Worm (Caenorhabditis elegans) whole organism, L4 larva: Measurements from ENCODE around the gene cyn-6.

Experiments
- D1046.2 ChIP-seq: fragments of 200-800 bp; sonication (Bioruptor generic); IDR thresholded peaks from 2 replicates; pipeline ENCODE4 v1.3.6; 2022; ENCODE audit warnings: missing genetic modification characterization, missing compliant biosample characterization
- F37D6.2 ChIP-seq: sonication (generic microtip); optimal IDR thresholded peaks from 2 replicates; lab custom pipeline; 2016; ENCODE audit warnings: mild to moderate bottlenecking, missing genetic modification characterization, missing compliant biosample characterization
- F44E2.7 ChIP-seq: fragments of 200-800 bp; sonication (Bioruptor generic); IDR thresholded peaks from 2 replicates; pipeline ENCODE4 v2.1.2; 2022; ENCODE audit warnings: missing genetic modification characterization, missing compliant biosample characterization
- T26A8.4 ChIP-seq: fragments of 200-800 bp; sonication (Bioruptor generic); IDR thresholded peaks from 2 replicates; pipeline ENCODE4 v1.3.6; 2022; ENCODE audit warnings: missing genetic modification characterization, missing compliant biosample characterization
- Y105C5A.15 ChIP-seq: fragments of 200-800 bp; sonication (Bioruptor generic); IDR thresholded peaks from 2 replicates; pipeline ENCODE4 v1.3.6; 2022; ENCODE audit warnings: missing genetic modification characterization, missing compliant biosample characterization
- Y75B8A.6 ChIP-seq: fragments of 200-800 bp; sonication (Bioruptor generic); IDR thresholded peaks from 2 replicates; pipeline ENCODE4 v1.3.6; 2022; ENCODE audit warnings: missing genetic modification reagents, missing genetic modification characterization, missing compliant biosample characterization
- ZK337.2 ChIP-seq: fragments of 200-800 bp; sonication (Bioruptor generic); IDR thresholded peaks from 2 replicates; pipeline ENCODE4 v1.3.6; 2022; ENCODE audit warnings: missing genetic modification reagents, missing genetic modification characterization, missing compliant biosample characterization
- ZK546.5 ChIP-seq, 2 experiments: sonication (generic microtip); optimal IDR thresholded peaks; 2 replicates each; lab custom pipeline; 2017; ENCODE audit warnings: missing biosample characterization in 2 of 2, missing genetic modification characterization in 2 of 2
- aha-1 ChIP-seq: fragments of 150-350 bp; peaks from one replicate; lab custom pipeline; 2014; ENCODE audit warnings: missing biosample characterization, missing genetic modification characterization
- ceh-44 ChIP-seq: fragments of 200-800 bp; sonication (Bioruptor generic); IDR thresholded peaks from 2 replicates; pipeline ENCODE4 v1.3.6; 2022; ENCODE audit warnings: missing genetic modification reagents, missing genetic modification characterization, missing compliant biosample characterization
- ceh-82 ChIP-seq: sonication (generic microtip); optimal IDR thresholded peaks from 2 replicates; lab custom pipeline; 2017; ENCODE audit warnings: missing biosample characterization, missing genetic modification characterization
- daf-19 ChIP-seq: fragments of 200-800 bp; sonication (Bioruptor generic); conservative IDR thresholded peaks from 2 replicates; pipeline ENCODE4 v1.3.6; 2022; ENCODE audit warnings: missing genetic modification characterization, missing compliant biosample characterization
- daf-8 ChIP-seq: fragments of 200-800 bp; sonication (Bioruptor generic); IDR thresholded peaks from 2 replicates; pipeline ENCODE4 v1.3.6; 2022; ENCODE audit warnings: missing genetic modification characterization, missing compliant biosample characterization
- dmd-8 ChIP-seq: fragments of 200-800 bp; sonication (Bioruptor generic); IDR thresholded peaks from 2 replicates; pipeline ENCODE4 v1.3.6; 2022; ENCODE audit warnings: missing genetic modification characterization, missing compliant biosample characterization
- dpl-1 ChIP-seq: fragments of 150-350 bp; optimal IDR thresholded peaks from 2 replicates; lab custom pipeline; 2014; ENCODE audit warnings: missing biosample characterization, missing genetic modification reagents, missing genetic modification characterization
- duxl-1 ChIP-seq: sonication (generic microtip); optimal IDR thresholded peaks from 2 replicates; lab custom pipeline; 2016; ENCODE audit warnings: mild to moderate bottlenecking, missing genetic modification characterization, moderate library complexity, missing compliant biosample characterization; ENCODE audit not compliant: poor library complexity
- dve-1 ChIP-seq: sonication (generic microtip); optimal IDR thresholded peaks from 2 replicates; lab custom pipeline; 2017; ENCODE audit warnings: antibody characterized with exemption, mild to moderate bottlenecking, missing genetic modification characterization, missing compliant biosample characterization; ENCODE audit not compliant: insufficient read depth
- egl-27 ChIP-seq: sonication (generic microtip); optimal IDR thresholded peaks from 3 replicates; lab custom pipeline; 2017; ENCODE audit warnings: missing biosample characterization, missing genetic modification reagents, missing genetic modification characterization
- egl-43 ChIP-seq: fragments of 200-800 bp; sonication (Bioruptor generic); IDR thresholded peaks from 2 replicates; pipeline ENCODE4 v1.3.6; 2022; ENCODE audit warnings: missing genetic modification reagents, missing genetic modification characterization, missing compliant biosample characterization
- fos-1 ChIP-seq: fragments of 150-350 bp; optimal IDR thresholded peaks from 2 replicates; lab custom pipeline; 2014; ENCODE audit warnings: missing biosample characterization, missing genetic modification characterization
- hlh-11 ChIP-seq: fragments of 200-800 bp; sonication (Bioruptor generic); optimal IDR thresholded peaks from 2 replicates; lab custom pipeline; 2018; ENCODE audit warnings: mild to moderate bottlenecking, missing genetic modification characterization, missing compliant biosample characterization
- hlh-30 ChIP-seq: sonication (generic microtip); optimal IDR thresholded peaks from 2 replicates; lab custom pipeline; 2017; ENCODE audit warnings: antibody characterized with exemption, mild to moderate bottlenecking, missing genetic modification characterization, missing compliant biosample characterization; ENCODE audit not compliant: insufficient read depth
- jun-1 ChIP-seq: fragments of 150-350 bp; optimal IDR thresholded peaks from 2 replicates; lab custom pipeline; 2014; ENCODE audit warnings: missing biosample characterization, missing genetic modification reagents, missing genetic modification characterization
- lim-7 ChIP-seq: fragments of 200-800 bp; sonication (Bioruptor generic); IDR thresholded peaks from 2 replicates; pipeline ENCODE4 v1.3.6; 2022; ENCODE audit warnings: missing genetic modification characterization, missing compliant biosample characterization
- lin-29 ChIP-seq: fragments of 200-800 bp; sonication (Bioruptor generic); IDR thresholded peaks from 2 replicates; pipeline ENCODE4 v1.3.6; 2022; ENCODE audit warnings: missing genetic modification reagents, missing genetic modification characterization, missing compliant biosample characterization
- mdl-1 ChIP-seq, 2 experiments: fragments of 150-350 bp in 1 of 2; sonication (generic microtip) in 1 of 2; optimal IDR thresholded peaks; 2 replicates each; lab custom pipeline; 2014 to 2017; ENCODE audit warnings: missing biosample characterization in 2 of 2, missing genetic modification characterization in 2 of 2
- mxl-2 ChIP-seq: fragments of 200-800 bp; sonication (Bioruptor generic); conservative IDR thresholded peaks from 2 replicates; pipeline ENCODE4 v1.3.6; 2022; ENCODE audit warnings: missing genetic modification reagents, missing genetic modification characterization, missing compliant biosample characterization
- mxl-3 ChIP-seq: fragments of 200-800 bp; sonication (Bioruptor generic); optimal IDR thresholded peaks from 2 replicates; lab custom pipeline; 2018; ENCODE audit warnings: mild to moderate bottlenecking, missing genetic modification characterization, missing compliant biosample characterization
- nhr-111 ChIP-seq: fragments of 200-800 bp; sonication (Bioruptor generic); optimal IDR thresholded peaks from 2 replicates; lab custom pipeline; 2018; ENCODE audit warnings: mild to moderate bottlenecking, missing genetic modification characterization, missing compliant biosample characterization
- nhr-25 ChIP-seq: sonication (generic microtip); optimal IDR thresholded peaks from 2 replicates; lab custom pipeline; 2017; ENCODE audit warnings: missing genetic modification characterization, mild to moderate bottlenecking, missing compliant biosample characterization, antibody characterized with exemption, moderate library complexity, borderline replicate concordance; ENCODE audit not compliant: insufficient read depth
- nhr-28 ChIP-seq: fragments of 150-350 bp; optimal IDR thresholded peaks from 2 replicates; lab custom pipeline; 2014; ENCODE audit warnings: missing biosample characterization, missing genetic modification characterization
- pha-4 ChIP-seq, 2 experiments: fragments of 150-350 bp in 1 of 2; fragments of 200-800 bp in 1 of 2; sonication (Bioruptor generic) in 1 of 2; IDR thresholded peaks in 1 of 2; optimal IDR thresholded peaks in 1 of 2; 2 replicates each; pipeline versions ENCODE4 v1.3.6 to Lab custom; 2014 to 2022; ENCODE audit warnings: missing genetic modification characterization in 2 of 2, missing genetic modification reagents in 2 of 2, missing biosample characterization in 1 of 2, missing compliant biosample characterization in 1 of 2
- php-3 ChIP-seq: fragments of 200-800 bp; sonication (Bioruptor generic); IDR thresholded peaks from 2 replicates; pipeline ENCODE4 v1.3.6; 2022; ENCODE audit warnings: missing genetic modification reagents, missing genetic modification characterization, missing compliant biosample characterization
- rbr-2 ChIP-seq: sonication (generic microtip); optimal IDR thresholded peaks from 2 replicates; lab custom pipeline; 2016; ENCODE audit warnings: missing genotype, missing genetic modification characterization, missing compliant biosample characterization
- set-16 ChIP-seq: fragments of 200-800 bp; sonication (Bioruptor generic); IDR thresholded peaks from 2 replicates; pipeline ENCODE4 v1.3.6; 2022; ENCODE audit warnings: missing genetic modification reagents, missing genetic modification characterization, missing compliant biosample characterization
- snpc-1.2 ChIP-seq: fragments of 200-800 bp; sonication (Bioruptor generic); IDR thresholded peaks from 2 replicates; pipeline ENCODE4 v1.3.6; 2022; ENCODE audit warnings: missing genetic modification reagents, missing genetic modification characterization, missing compliant biosample characterization
- unc-62 ChIP-seq, 3 experiments: fragments of 150-350 bp in 1 of 3; sonication (generic microtip); optimal IDR thresholded peaks in 2 of 3; peaks in 1 of 3; 1 replicate in 1 of 3; 2 replicates in 2 of 3; lab custom pipeline; 2014 to 2017; ENCODE audit warnings: missing biosample characterization in 3 of 3, missing genetic modification characterization in 3 of 3, missing genetic modification reagents in 3 of 3, missing genotype in 1 of 3

The cyn-6 gene

DNA sequence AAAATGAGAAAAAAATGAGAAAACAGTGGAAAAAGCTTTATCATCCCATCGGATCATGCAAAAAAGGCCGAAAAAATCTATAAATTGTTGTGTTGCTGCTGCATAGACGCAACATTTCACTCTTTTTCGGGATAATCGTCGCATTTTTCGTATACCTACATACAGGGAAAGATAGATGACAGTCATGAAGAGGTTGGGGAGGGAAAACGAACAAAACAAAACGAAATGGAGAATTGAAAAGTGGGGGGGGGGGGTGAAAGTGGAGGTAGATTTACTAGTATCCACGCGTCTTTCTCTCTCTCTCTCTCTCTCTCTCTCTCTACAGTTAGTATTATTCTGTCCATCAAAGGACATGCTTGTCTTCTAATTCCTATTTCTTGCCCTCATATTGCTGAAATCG, 28.8 kb upstream of the cyn-6 start:
- TF ChIP-seq F44E2.7 = no peak
- TF ChIP-seq dpl-1 (GFP tag; lab: Kevin White, UChicago) = no peak
- TF ChIP-seq pha-4 (GFP tag; IDR thresholded peaks at IDR 0.05; lab: Robert Waterston, UW) = no peak
- no peak for TF ChIP-seq pha-4 (tag; optimal IDR thresholded peaks at IDR 0.05; lab: Kevin White, UChicago)
- no peak for TF ChIP-seq fos-1 (tag; lab: Kevin White, UChicago)
- TF ChIP-seq T26A8.4 = no peak

DNA sequence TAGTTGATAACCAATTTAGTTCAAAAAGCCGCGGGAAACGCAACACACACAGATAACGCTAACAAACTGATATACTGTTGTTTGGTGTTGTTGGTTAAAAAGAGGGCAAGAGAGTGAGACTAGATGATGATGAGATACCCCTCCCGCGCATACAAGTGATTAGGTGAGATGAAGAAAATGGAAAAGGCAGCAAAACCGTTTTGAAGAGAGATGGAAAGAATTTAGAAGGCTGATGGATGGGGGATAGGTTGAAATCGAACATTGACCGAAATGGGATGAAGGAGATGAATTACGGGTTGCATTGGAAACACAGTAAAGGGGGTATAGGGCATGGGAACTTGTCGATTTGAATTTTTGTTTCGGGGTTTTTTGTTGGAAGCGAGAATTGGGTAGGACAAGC, 24.4 kb upstream of the cyn-6 start:
- TF ChIP-seq mxl-3 (GFP tag; lab: Kevin White, UChicago) (peak; percentile 23), snpc-1.2 (no peak), mxl-2 (GFP tag; lab: Robert Waterston, UW) (no peak), nhr-28 (tag; lab: Kevin White, UChicago) (peak; percentile 6), unc-62 (GFP tag; optimal IDR thresholded peaks at IDR 0.05 in 1 of 2; lab: Kevin White, UChicago) (peak in 1 of 2 experiments; percentile 81), unc-62 (tag; optimal IDR thresholded peaks at IDR 0.05; lab: Kevin White, UChicago) (no peak), nhr-111 (GFP tag; lab: Kevin White, UChicago) (no peak)

DNA sequence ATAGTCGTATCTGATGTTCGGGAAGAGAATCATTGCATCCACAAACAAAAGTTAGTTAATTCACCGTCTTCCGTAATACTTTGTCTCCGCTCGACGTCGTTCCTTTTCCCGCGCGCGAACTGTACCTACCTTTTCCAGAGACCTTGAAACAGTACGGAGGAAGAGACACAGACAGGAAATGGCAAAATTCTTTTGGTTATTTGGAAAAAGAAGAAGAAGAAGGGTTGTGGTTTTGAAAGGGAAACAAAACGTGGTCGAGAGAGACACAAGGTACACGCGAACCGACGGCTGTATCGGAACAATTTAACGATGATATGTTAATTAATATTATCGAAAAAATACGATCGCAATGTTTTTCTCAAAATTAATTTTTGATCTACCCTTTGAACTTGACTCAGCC, 23.2 kb upstream of the cyn-6 start:
- no peak for TF ChIP-seq hlh-11
- peak; percentile 24 for TF ChIP-seq nhr-28 (tag; lab: Kevin White, UChicago)
- TF ChIP-seq aha-1 = peak; percentile 63
- peak; percentile 10 for TF ChIP-seq nhr-25 (tag; lab: Kevin White, UChicago)

DNA sequence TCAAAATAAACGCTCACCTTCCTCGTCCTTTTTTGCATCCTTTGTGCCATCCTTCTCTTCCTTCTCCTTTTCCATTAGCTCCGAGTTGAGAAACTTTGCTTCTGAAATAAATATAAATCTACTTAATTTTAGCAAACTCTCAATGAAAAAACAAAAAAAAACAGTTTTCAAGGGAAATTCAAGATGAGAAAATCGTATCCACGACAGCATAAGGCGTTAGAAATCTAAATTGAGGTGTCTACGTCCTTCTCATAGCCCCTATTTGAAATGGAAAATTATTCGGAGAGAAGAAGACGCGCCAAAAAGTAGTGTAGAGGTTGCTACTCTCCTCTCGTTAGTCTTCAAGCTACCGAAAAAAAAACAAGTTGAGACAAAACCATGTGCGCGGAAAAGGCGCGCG, 20.9 kb upstream of the cyn-6 start, which contains the start of gene pat-12:
TSS of gene pat-12 (minus strand) at position 101 of the 400 bp plus-strand sequence.
- TF ChIP-seq set-16 (GFP tag; lab: Robert Waterston, UW) (no peak), ZK337.2 (GFP tag; lab: Robert Waterston, UW) (no peak), nhr-111 (GFP tag; lab: Kevin White, UChicago) (no peak), dmd-8 (no peak), ceh-44 (GFP tag; lab: Robert Waterston, UW) (no peak), Y105C5A.15 (no peak), Y75B8A.6 (no peak)

DNA sequence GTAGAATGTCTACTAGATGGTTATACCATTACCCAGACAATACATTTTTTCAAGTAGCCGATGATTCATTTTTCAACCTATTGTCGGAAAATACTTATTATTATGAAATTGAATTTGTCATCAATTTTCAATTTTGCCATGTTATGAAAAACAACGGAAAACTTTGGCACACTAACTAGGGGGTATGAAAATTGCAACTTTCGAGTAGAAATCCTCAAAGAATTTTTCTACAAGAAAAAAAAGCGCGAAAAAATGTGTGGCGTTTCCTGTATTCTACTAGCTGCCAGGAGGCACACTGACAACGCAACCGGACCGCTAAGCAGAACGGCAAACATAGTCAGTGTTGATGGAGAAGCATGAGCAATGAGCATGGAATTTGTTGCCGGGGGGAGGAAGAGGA, 18.8 kb upstream of the cyn-6 start:
- TF ChIP-seq mxl-3 (GFP tag; lab: Kevin White, UChicago) = no peak
- no peak for TF ChIP-seq egl-27
- TF ChIP-seq fos-1 (tag; lab: Kevin White, UChicago) = no peak
- no peak for TF ChIP-seq lim-7 (GFP tag; lab: Robert Waterston, UW)
- TF ChIP-seq dve-1 (tag; lab: Kevin White, UChicago) = no peak
- 0 out of 2 replicates have a peak, but pooled peaks have one; percentile 10 for TF ChIP-seq lin-29 (GFP tag; lab: Robert Waterston, UW)
- TF ChIP-seq hlh-30 (tag; lab: Kevin White, UChicago) = no peak
- TF ChIP-seq ceh-82 = no peak
- TF ChIP-seq rbr-2 (tag; lab: Kevin White, UChicago) = no peak
- no peak for TF ChIP-seq snpc-1.2
- no peak for TF ChIP-seq F37D6.2 (tag; lab: Kevin White, UChicago)
- TF ChIP-seq jun-1 (tag; lab: Kevin White, UChicago) = no peak
- TF ChIP-seq D1046.2 (GFP tag; lab: Robert Waterston, UW) = no peak
- no peak for TF ChIP-seq php-3
- TF ChIP-seq mdl-1 (tag; optimal IDR thresholded peaks at IDR 0.05; lab: Kevin White, UChicago) = no peak
- TF ChIP-seq aha-1 = peak; percentile 93
- no peak for TF ChIP-seq daf-19 (GFP tag; lab: Robert Waterston, UW)
- 0 out of 2 replicates have a peak, but pooled peaks have one; percentile 17 for TF ChIP-seq egl-43
- TF ChIP-seq ZK546.5 (tag; optimal IDR thresholded peaks at IDR 0.05; lab: Kevin White, UChicago) = no peak
- 0 out of 2 replicates have a peak, but pooled peaks have one; percentile 70 for TF ChIP-seq T26A8.4
- TF ChIP-seq daf-8 (GFP tag; lab: Robert Waterston, UW) = no peak
- no peak for TF ChIP-seq duxl-1 (tag; lab: Kevin White, UChicago)
- TF ChIP-seq, all 104 proteins: peak for 4
